Worm (Caenorhabditis elegans): ENCODE data around the gene cul-2.

DNA sequence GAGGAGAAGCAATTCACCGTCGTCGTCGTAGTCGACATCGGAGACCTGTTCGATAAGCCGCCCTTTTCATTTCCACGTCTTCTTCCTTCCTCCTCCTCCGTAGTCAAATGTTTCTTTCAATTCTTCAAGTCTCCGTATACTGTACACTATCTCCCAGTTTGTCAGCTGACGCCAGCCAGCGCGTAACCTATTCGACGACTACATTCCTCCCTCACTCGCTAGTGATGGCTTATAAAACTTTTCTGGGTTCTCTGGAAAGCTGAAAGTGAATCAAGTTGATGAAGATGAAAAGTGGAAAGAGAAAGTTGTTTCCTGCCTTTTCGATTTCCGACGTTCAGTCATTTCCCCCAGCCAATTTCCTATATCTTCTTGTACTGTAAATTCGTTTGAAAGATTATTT lies 22.1 kb downstream of the cul-2 start:
- no peak for TF ChIP-seq ceh-9 (tag; optimal IDR thresholded peaks at IDR 0.05)
- TF ChIP-seq hlh-15 (tag; optimal IDR thresholded peaks at IDR 0.05): no peak
- no peak for TF ChIP-seq fkh-10 (GFP tag; optimal IDR thresholded peaks at IDR 0.05)
- no peak for TF ChIP-seq pax-1 (tag; optimal IDR thresholded peaks at IDR 0.05)
- TF ChIP-seq che-1 (tag; optimal IDR thresholded peaks at IDR 0.05): no peak
- no peak for TF ChIP-seq ama-1 (optimal IDR thresholded peaks at IDR 0.05)
- no peak for TF ChIP-seq mec-3 (tag; optimal IDR thresholded peaks at IDR 0.05; ENCODE audit: borderline replicate concordance)
- no peak for TF ChIP-seq pqm-1 (tag; optimal IDR thresholded peaks at IDR 0.05)
- TF ChIP-seq fkh-6 (tag; optimal IDR thresholded peaks at IDR 0.05): no peak
- TF ChIP-seq fax-1 (tag; optimal IDR thresholded peaks at IDR 0.05): no peak
- TF ChIP-seq hlh-30 (tag; optimal IDR thresholded peaks at IDR 0.05; ENCODE audit: insufficient read depth): peak; percentile 40
- TF ChIP-seq K02D7.2 (tag; optimal IDR thresholded peaks at IDR 0.05): no peak

Data from whole organism, late embryonic.